Worm (Caenorhabditis elegans) whole organism, late embryonic: ENCODE results near the gene fcmt-1.

Experiments used
- K02D7.2 ChIP-seq: sonication (generic microtip); optimal IDR thresholded peaks from 2 replicates; lab custom pipeline; 2017; ENCODE audit warnings: mild to moderate bottlenecking, missing genetic modification characterization, missing compliant biosample characterization
- ceh-48 ChIP-seq: sonication (generic microtip); optimal IDR thresholded peaks from 2 replicates; lab custom pipeline; 2016; ENCODE audit warnings: missing genetic modification characterization, inconsistent platforms, missing compliant biosample characterization
- ceh-6 ChIP-seq: fragments of 200-800 bp; sonication (Bioruptor generic); optimal IDR thresholded peaks from 2 replicates; lab custom pipeline; 2018; ENCODE audit warnings: mild to moderate bottlenecking, missing genetic modification characterization, missing compliant biosample characterization
- eyg-1 ChIP-seq: sonication (generic microtip); optimal IDR thresholded peaks from 2 replicates; lab custom pipeline; 2016; ENCODE audit warnings: missing genotype, missing genetic modification characterization, missing compliant biosample characterization
- fkh-10 ChIP-seq: fragments of 150-350 bp; optimal IDR thresholded peaks from 2 replicates; lab custom pipeline; 2014; ENCODE audit warnings: missing biosample characterization, missing genetic modification reagents, missing genetic modification characterization
- fkh-6 ChIP-seq: sonication (generic microtip); optimal IDR thresholded peaks from 2 replicates; lab custom pipeline; 2016; ENCODE audit warnings: missing genetic modification characterization, missing compliant biosample characterization
- hlh-6 ChIP-seq: sonication (generic microtip); optimal IDR thresholded peaks from 2 replicates; lab custom pipeline; 2016; ENCODE audit warnings: missing genotype, missing genetic modification characterization, missing compliant biosample characterization
- madf-2 ChIP-seq: sonication (generic microtip); optimal IDR thresholded peaks from 2 replicates; lab custom pipeline; 2017; ENCODE audit warnings: missing genetic modification characterization, missing compliant biosample characterization
- nfya-1 ChIP-seq: sonication (generic microtip); optimal IDR thresholded peaks from 2 replicates; lab custom pipeline; 2017; ENCODE audit warnings: missing genetic modification characterization, mild to moderate bottlenecking, missing compliant biosample characterization, antibody characterized with exemption, moderate library complexity
- nhr-11 ChIP-seq: fragments of 150-350 bp; optimal IDR thresholded peaks from 2 replicates; lab custom pipeline; 2014; ENCODE audit warnings: missing biosample characterization, missing genetic modification characterization
- pag-3 ChIP-seq: sonication (generic microtip); optimal IDR thresholded peaks from 2 replicates; lab custom pipeline; 2016; ENCODE audit warnings: missing compliant biosample characterization, missing genetic modification characterization, borderline replicate concordance
- pha-4 ChIP-seq: fragments of 150-350 bp; optimal IDR thresholded peaks from 2 replicates; lab custom pipeline; 2018; ENCODE audit warnings: missing biosample characterization, missing genetic modification reagents, missing genetic modification characterization
- zip-5 ChIP-seq: sonication (generic microtip); optimal IDR thresholded peaks from 2 replicates; lab custom pipeline; 2016; ENCODE audit warnings: missing genetic modification characterization, missing compliant biosample characterization

DNA sequence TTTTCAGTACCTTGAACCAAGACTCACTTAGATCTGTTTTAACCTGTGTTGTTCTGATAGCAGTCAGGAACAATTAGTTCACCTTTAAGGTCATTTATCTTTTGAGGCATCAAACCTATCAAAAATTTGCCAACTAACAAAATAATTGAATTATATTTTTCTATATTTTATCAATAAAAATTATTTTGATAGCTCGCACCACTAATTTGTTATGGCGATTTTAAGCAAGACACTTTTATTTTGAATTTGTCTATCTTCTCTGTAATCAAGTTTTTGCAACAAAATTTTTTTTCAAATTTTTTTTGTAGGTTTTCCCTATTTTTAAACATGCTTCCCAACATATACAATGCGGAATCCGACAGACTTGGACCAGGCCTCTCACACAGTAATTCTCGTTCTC lies 20.7 kb downstream of the fcmt-1 start, which contains the start of gene kel-1:
- TF ChIP-seq nfya-1 (tag; lab: Kevin White, UChicago) (no peak), eyg-1 (no peak), pag-3 (tag; lab: Kevin White, UChicago) (no peak), fkh-6 (tag; lab: Kevin White, UChicago) (no peak), pha-4 (no peak), ceh-48 (tag; lab: Kevin White, UChicago) (no peak), madf-2 (tag; lab: Kevin White, UChicago) (no peak), fkh-10 (GFP tag; lab: Kevin White, UChicago) (no peak), K02D7.2 (no peak), hlh-6 (tag; lab: Kevin White, UChicago) (no peak), zip-5 (tag; lab: Kevin White, UChicago) (no peak), nhr-11 (no peak), ceh-6 (no peak)
